Worm (Caenorhabditis elegans): ENCODE measurements around the gene gpr-1.
A peak's percentile ranks its signal among the peaks of the same experiment; 100 is the strongest.

Gene gpr-1

DNA sequence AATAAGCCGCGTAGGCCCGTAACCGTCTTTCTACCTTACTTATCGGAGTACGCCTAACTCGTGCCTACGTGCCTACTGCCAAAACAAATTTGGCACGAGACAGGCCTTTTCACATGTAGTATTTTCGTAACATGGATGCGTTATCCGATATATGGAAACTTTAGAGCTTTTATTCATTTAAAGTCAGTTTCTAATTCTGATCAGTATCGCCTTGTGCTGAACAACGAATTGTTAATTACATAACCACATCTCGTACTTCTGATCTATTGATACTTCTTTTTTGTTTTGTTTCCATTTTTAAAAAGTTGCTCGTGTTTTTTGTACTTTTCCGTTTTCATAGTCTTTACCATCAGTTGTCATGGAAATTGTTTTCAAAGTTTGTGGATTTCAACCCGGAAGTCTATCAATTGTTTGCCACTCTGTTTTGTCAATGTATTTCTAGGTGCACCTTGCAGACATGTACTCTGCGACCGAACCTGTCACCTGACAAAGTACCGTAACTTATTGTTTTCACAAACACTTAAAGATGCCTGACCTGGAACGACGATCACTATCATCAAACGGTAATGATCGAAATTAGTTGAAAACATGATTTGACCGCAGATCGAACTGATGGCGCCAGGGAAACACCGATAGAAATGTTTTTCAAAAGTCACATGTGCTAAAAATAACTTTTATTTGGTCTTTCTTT lies 29.1 kb downstream of the gpr-1 start:
- TF ChIP-seq ets-4 (GFP tag; optimal IDR thresholded peaks at IDR 0.05) (peak; percentile 41), ama-1 (optimal IDR thresholded peaks at IDR 0.05) (peak; percentile 34), ama-1 (GFP tag; optimal IDR thresholded peaks at IDR 0.05) (no peak), F37B4.10 (GFP tag; IDR thresholded peaks at IDR 0.05) (0 out of 2 replicates have a peak, but pooled peaks have one; percentile 62), snpc-4 (GFP tag; optimal IDR thresholded peaks at IDR 0.05) (no peak), snpc-4 (tag; optimal IDR thresholded peaks at IDR 0.05) (no peak)

- TF ChIP-seq ztf-25 (GFP tag; IDR thresholded peaks at IDR 0.05): no peak
- no peak for TF ChIP-seq dpl-1 (GFP tag; optimal IDR thresholded peaks at IDR 0.05)
- TF ChIP-seq nfya-2 (GFP tag; IDR thresholded peaks at IDR 0.05): no peak
- peak; percentile 86 for TF ChIP-seq tlf-1 (GFP tag; optimal IDR thresholded peaks at IDR 0.05)
- no peak for TF ChIP-seq F39B2.1 (GFP tag; IDR thresholded peaks at IDR 0.05)
- no peak for TF ChIP-seq F57C9.4 (tag; optimal IDR thresholded peaks at IDR 0.05)
- no peak for TF ChIP-seq dpff-1 (tag; optimal IDR thresholded peaks at IDR 0.05)
- no peak for TF ChIP-seq madf-6 (GFP tag; IDR thresholded peaks at IDR 0.05)
- peak; percentile 35 for TF ChIP-seq unc-62 (GFP tag; optimal IDR thresholded peaks at IDR 0.05)
- TF ChIP-seq ztf-26 (tag; optimal IDR thresholded peaks at IDR 0.05): peak; percentile 93
- peak; percentile 12 for TF ChIP-seq snpc-3.4 (tag; optimal IDR thresholded peaks at IDR 0.05)
- TF ChIP-seq madf-8 (GFP tag; conservative IDR thresholded peaks at IDR 0.05): no peak
- no peak for TF ChIP-seq tbx-9 (tag; optimal IDR thresholded peaks at IDR 0.05; ENCODE audit: borderline replicate concordance)
- TF ChIP-seq athp-1 (tag; optimal IDR thresholded peaks at IDR 0.05): no peak
- TF ChIP-seq dox-1 (GFP tag; IDR thresholded peaks at IDR 0.05): peak; percentile 52; the same call in 1 of the 2 replicates
- no peak for TF ChIP-seq ceh-40 (GFP tag; IDR thresholded peaks at IDR 0.05)
- TF ChIP-seq K11D2.4 (GFP tag; IDR thresholded peaks at IDR 0.05): peak; percentile 74
- no peak for TF ChIP-seq rpc-1 (optimal IDR thresholded peaks at IDR 0.05)
- no peak for TF ChIP-seq rpc-1 (tag; optimal IDR thresholded peaks at IDR 0.05)
- TF ChIP-seq atf-7 (tag; optimal IDR thresholded peaks at IDR 0.05): peak; percentile 77
- TF ChIP-seq Y95B8A.8 (GFP tag; IDR thresholded peaks at IDR 0.05): no peak
- TF ChIP-seq F52B5.7 (tag; optimal IDR thresholded peaks at IDR 0.05): no peak
- no peak for TF ChIP-seq hrde-1 (tag; optimal IDR thresholded peaks at IDR 0.05; ENCODE audit: borderline replicate concordance)
- TF ChIP-seq lin-35 (GFP tag; optimal IDR thresholded peaks at IDR 0.05): no peak
- no peak for TF ChIP-seq snpc-1.3 (tag; optimal IDR thresholded peaks at IDR 0.05; ENCODE audit: insufficient read depth)
- no peak for TF ChIP-seq zim-3 (tag; optimal IDR thresholded peaks at IDR 0.05)
- TF ChIP-seq snpc-4 (GFP tag; optimal IDR thresholded peaks at IDR 0.05): no peak
- peak in 3 of 4 experiments; percentile 52 to 64 (median 60) for TF ChIP-seq snpc-4 (tag; optimal IDR thresholded peaks at IDR 0.05)
- no peak for TF ChIP-seq F33H1.4 (GFP tag; IDR thresholded peaks at IDR 0.05)
- TF ChIP-seq ztf-22 (GFP tag; optimal IDR thresholded peaks at IDR 0.05): peak; percentile 64
- no peak for TF ChIP-seq hmg-20 (GFP tag; IDR thresholded peaks at IDR 0.05)
- peak; percentile 58 for TF ChIP-seq hmg-1.2 (GFP tag; IDR thresholded peaks at IDR 0.05)
- no peak for TF ChIP-seq mes-4 (tag; optimal IDR thresholded peaks at IDR 0.05)
- 0 out of 2 replicates have a peak, but pooled peaks have one; percentile 48 for TF ChIP-seq Y53G8AR.9 (GFP tag; conservative IDR thresholded peaks at IDR 0.05)
- no peak for TF ChIP-seq Y67H2A.10 (GFP tag; conservative IDR thresholded peaks at IDR 0.05)
- TF ChIP-seq repo-1 (tag; optimal IDR thresholded peaks at IDR 0.05): peak; percentile 51
- TF ChIP-seq let-526 (GFP tag; IDR thresholded peaks at IDR 0.05): peak; percentile 53; the same call in 1 of the 2 replicates
- peak; percentile 80 for TF ChIP-seq F22D6.2 (tag; optimal IDR thresholded peaks at IDR 0.05)
- no peak for TF ChIP-seq ceh-91 (GFP tag; IDR thresholded peaks at IDR 0.05)
- no peak for TF ChIP-seq egl-18 (GFP tag; IDR thresholded peaks at IDR 0.05)
- TF ChIP-seq sptf-2 (GFP tag; optimal IDR thresholded peaks at IDR 0.05): no peak
- TF ChIP-seq lin-26 (GFP tag; IDR thresholded peaks at IDR 0.05): no peak
- peak; percentile 72; the same call in 1 of the 2 replicates for TF ChIP-seq nfyb-1 (GFP tag; IDR thresholded peaks at IDR 0.05)
Measured at ce11 chrIII:8658367-8658761, 29.6 kb downstream of the gpr-1 start.

All from whole organism, young adult.